Fruit fly (Drosophila melanogaster) whole organism, pupa: ENCODE results near the gene Trmt112.

Source experiments
- CG10348 ChIP-seq: fragments of 200-800 bp; sonication (Bioruptor generic); IDR thresholded peaks from 2 replicates; pipeline ENCODE4 v1.3.6; 2022; ENCODE audit warnings: missing biosample characterization, missing genetic modification characterization
- CG12605 ChIP-seq: fragments of 200-800 bp; sonication (Bioruptor generic); IDR thresholded peaks from 2 replicates; pipeline ENCODE4 v1.3.6; 2022; ENCODE audit warnings: missing biosample characterization, missing genetic modification characterization
- CG13204 ChIP-seq: fragments of 200-800 bp; sonication (Bioruptor generic); optimal IDR thresholded peaks from 2 replicates; lab custom pipeline; 2018; ENCODE audit warnings: missing biosample characterization, mild to moderate bottlenecking, missing genetic modification characterization, moderate library complexity
- CG14655 ChIP-seq: fragments of 200-800 bp; sonication (Bioruptor generic); optimal IDR thresholded peaks from 3 replicates; lab custom pipeline; 2017; ENCODE audit warnings: mild to moderate bottlenecking, missing biosample characterization, missing genetic modification reagents, missing genetic modification characterization
- CG15710 ChIP-seq: fragments of 200-800 bp; sonication (Bioruptor generic); optimal IDR thresholded peaks from 2 replicates; lab custom pipeline; 2018; ENCODE audit warnings: missing biosample characterization, mild to moderate bottlenecking, missing genetic modification characterization, moderate library complexity
- CG17806 ChIP-seq: fragments of 200-800 bp; sonication (Bioruptor generic); optimal IDR thresholded peaks from 2 replicates; lab custom pipeline; 2018; ENCODE audit warnings: missing biosample characterization, mild to moderate bottlenecking, missing genetic modification characterization, moderate library complexity
- CG32121 ChIP-seq: fragments of 200-800 bp; sonication (Bioruptor generic); IDR thresholded peaks from 2 replicates; pipeline ENCODE4 v1.3.6; 2022; ENCODE audit warnings: missing biosample characterization, missing genetic modification characterization
- CG34367 ChIP-seq: fragments of 200-800 bp; sonication (Bioruptor generic); optimal IDR thresholded peaks from 2 replicates; lab custom pipeline; 2018; ENCODE audit warnings: missing biosample characterization, mild to moderate bottlenecking, missing genetic modification characterization
- CG4496 ChIP-seq: fragments of 200-800 bp; sonication (Bioruptor generic); IDR thresholded peaks from 3 replicates; pipeline ENCODE4 v1.3.6; 2022; ENCODE audit warnings: missing biosample characterization, missing genetic modification characterization
- CG8159 ChIP-seq: fragments of 200-800 bp; sonication (Bioruptor generic); optimal IDR thresholded peaks from 3 replicates; lab custom pipeline; 2018; ENCODE audit warnings: missing biosample characterization, mild to moderate bottlenecking, missing genetic modification characterization, moderate library complexity
- CG8301 ChIP-seq: fragments of 200-800 bp; sonication (Bioruptor generic); optimal IDR thresholded peaks from 2 replicates; lab custom pipeline; 2018; ENCODE audit warnings: missing biosample characterization, mild to moderate bottlenecking, missing genetic modification characterization
- CG9948 ChIP-seq: fragments of 200-800 bp; sonication (Bioruptor generic); optimal IDR thresholded peaks from 2 replicates; lab custom pipeline; 2018; ENCODE audit warnings: missing biosample characterization, mild to moderate bottlenecking, missing genetic modification characterization, moderate library complexity
- D1 ChIP-seq: fragments of 200-800 bp; sonication (Bioruptor generic); optimal IDR thresholded peaks from 2 replicates; lab custom pipeline; 2018; ENCODE audit warnings: missing biosample characterization, mild to moderate bottlenecking, missing genetic modification characterization, moderate library complexity
- EcR ChIP-seq: fragments of 200-800 bp; sonication (Bioruptor generic); optimal IDR thresholded peaks from 3 replicates; lab custom pipeline; 2019; ENCODE audit warnings: missing biosample characterization, missing genetic modification characterization, mild to moderate bottlenecking, moderate library complexity, missing genetic modification reagents
- Ets98B ChIP-seq: fragments of 200-800 bp; sonication (Bioruptor generic); IDR thresholded peaks from 2 replicates; pipeline ENCODE4 v1.3.6; 2022; ENCODE audit warnings: missing biosample characterization, missing genetic modification characterization
- Pif1A ChIP-seq: fragments of 200-800 bp; sonication (Bioruptor generic); optimal IDR thresholded peaks from 3 replicates; lab custom pipeline; 2016; ENCODE audit warnings: missing biosample characterization, missing genetic modification characterization
- Pif1B ChIP-seq: fragments of 200-800 bp; sonication (Bioruptor generic); optimal IDR thresholded peaks from 3 replicates; lab custom pipeline; 2016; ENCODE audit warnings: missing biosample characterization, missing genetic modification characterization
- Snoo ChIP-seq: fragments of 200-800 bp; sonication (Bioruptor generic); optimal IDR thresholded peaks from 3 replicates; lab custom pipeline; 2017; ENCODE audit warnings: missing biosample characterization, mild to moderate bottlenecking, missing genetic modification characterization, inconsistent platforms
- fd96Ca ChIP-seq: fragments of 200-800 bp; sonication (Bioruptor generic); IDR thresholded peaks from 3 replicates; pipeline ENCODE4 v1.3.6; 2022; ENCODE audit warnings: missing biosample characterization, missing genetic modification characterization
- gl ChIP-seq: fragments of 200-800 bp; sonication (Bioruptor generic); optimal IDR thresholded peaks from 2 replicates; lab custom pipeline; 2018; ENCODE audit warnings: missing biosample characterization, mild to moderate bottlenecking, missing genetic modification characterization
- rn ChIP-seq: fragments of 200-800 bp; sonication (Bioruptor generic); IDR thresholded peaks from 2 replicates; pipeline ENCODE4 v1.3.6; 2022; ENCODE audit warnings: missing biosample characterization, missing genetic modification characterization

Gene Trmt112

dm6 chr3L:21256062-21257023 lies 39.7 kb upstream of the Trmt112 start:
- TF ChIP-seq CG17806 (tag; lab: Kevin White, UChicago) (no peak), EcR (peak; percentile 56)

dm6 chr3L:21254524-21254972 lies 37.9 kb upstream of the Trmt112 start:
- TF ChIP-seq CG8301 (tag; lab: Kevin White, UChicago) (no peak), CG4496 (GFP tag; lab: Robert Waterston, UW) (no peak), CG15710 (no peak), CG32121 (GFP tag; lab: Robert Waterston, UW) (no peak), fd96Ca (no peak), CG34367 (tag; lab: Kevin White, UChicago) (no peak), CG13204 (GFP tag; lab: Kevin White, UChicago) (no peak), EcR (no peak), rn (GFP tag; lab: Robert Waterston, UW) (no peak), gl (tag; lab: Kevin White, UChicago) (no peak), CG12605 (GFP tag; lab: Robert Waterston, UW) (no peak), CG10348 (GFP tag; lab: Robert Waterston, UW) (no peak), CG9948 (no peak), D1 (tag; lab: Kevin White, UChicago) (no peak)

dm6 chr3L:21253761-21254523 lies 37.3 kb upstream of the Trmt112 start:
- TF ChIP-seq Pif1B (GFP tag; lab: Kevin White, UChicago) (peak; percentile 98), gl (tag; lab: Kevin White, UChicago) (peak; percentile 97), D1 (tag; lab: Kevin White, UChicago) (peak; percentile 97), fd96Ca (peak; percentile 71; the same call in 1 of the 3 replicates), CG8159 (tag; lab: Kevin White, UChicago) (peak; percentile 99), EcR (peak; percentile 99), rn (GFP tag; lab: Robert Waterston, UW) (peak; percentile 77), CG12605 (GFP tag; lab: Robert Waterston, UW) (peak; percentile 82), CG17806 (tag; lab: Kevin White, UChicago) (peak; percentile 99), CG34367 (tag; lab: Kevin White, UChicago) (peak; percentile 99), CG32121 (GFP tag; lab: Robert Waterston, UW) (0 out of 2 replicates have a peak, but pooled peaks have one; percentile 40), Ets98B (GFP tag; lab: Robert Waterston, UW) (peak; percentile 36; the same call in 1 of the 2 replicates), CG9948 (peak; percentile 99), CG13204 (GFP tag; lab: Kevin White, UChicago) (peak; percentile 75), CG10348 (GFP tag; lab: Robert Waterston, UW) (no peak), Pif1A (GFP tag; lab: Kevin White, UChicago) (peak; percentile 98), CG4496 (GFP tag; lab: Robert Waterston, UW) (peak; percentile 86), CG14655 (GFP tag; lab: Kevin White, UChicago) (peak; percentile 90), Snoo (tag; lab: Kevin White, UChicago) (peak; percentile 99), CG8301 (tag; lab: Kevin White, UChicago) (peak; percentile 90), CG15710 (peak; percentile 99)

dm6 chr3L:21252932-21253760 lies 36.5 kb upstream of the Trmt112 start:
- TF ChIP-seq Pif1B (GFP tag; lab: Kevin White, UChicago) (peak; percentile 43), D1 (tag; lab: Kevin White, UChicago) (peak; percentile 63), CG15710 (peak; percentile 66), CG13204 (GFP tag; lab: Kevin White, UChicago) (peak; percentile 98), CG4496 (GFP tag; lab: Robert Waterston, UW) (peak; percentile 6; the same call in 1 of the 3 replicates), Pif1A (GFP tag; lab: Kevin White, UChicago) (peak; percentile 60), CG14655 (GFP tag; lab: Kevin White, UChicago) (peak; percentile 71), Ets98B (GFP tag; lab: Robert Waterston, UW) (no peak), CG32121 (GFP tag; lab: Robert Waterston, UW) (no peak), gl (tag; lab: Kevin White, UChicago) (no peak), CG17806 (tag; lab: Kevin White, UChicago) (peak; percentile 88), CG34367 (tag; lab: Kevin White, UChicago) (peak; percentile 60), CG8301 (tag; lab: Kevin White, UChicago) (peak; percentile 50), EcR (peak; percentile 99), CG9948 (peak; percentile 91), CG8159 (tag; lab: Kevin White, UChicago) (peak; percentile 89)
